Fruit fly (Drosophila melanogaster) whole organism, embryonic: ENCODE data around the gene CG7506.
A peak's percentile ranks its signal among the peaks of the same experiment; 100 is the strongest.

Experiments
- Atf6 ChIP-seq: fragments of 200-800 bp; sonication (Bioruptor generic); IDR thresholded peaks from 2 replicates; pipeline ENCODE4 v1.3.6; 2022; ENCODE audit warnings: missing biosample characterization, missing genetic modification characterization
- CG10979 ChIP-seq: fragments of 200-800 bp; sonication (Bioruptor generic); optimal IDR thresholded peaks from 2 replicates; lab custom pipeline; 2018; ENCODE audit warnings: missing biosample characterization, mild to moderate bottlenecking, missing genetic modification characterization, moderate library complexity
- CG11456 ChIP-seq: fragments of 200-800 bp; sonication (Bioruptor generic); IDR thresholded peaks from 3 replicates; pipeline ENCODE4 v1.3.6; 2022; ENCODE audit warnings: missing biosample characterization, missing genetic modification characterization
- CG15011 ChIP-seq: fragments of 200-800 bp; sonication (Bioruptor generic); optimal IDR thresholded peaks from 3 replicates; lab custom pipeline; 2018; ENCODE audit warnings: missing biosample characterization, mild to moderate bottlenecking, missing genetic modification characterization
- CG16815 ChIP-seq: fragments of 200-800 bp; sonication (Bioruptor generic); optimal IDR thresholded peaks from 3 replicates; lab custom pipeline; 2017; ENCODE audit warnings: missing biosample characterization, mild to moderate bottlenecking, missing genetic modification characterization
- CG17612 ChIP-seq: fragments of 200-800 bp; sonication (Bioruptor generic); IDR thresholded peaks from 2 replicates; pipeline ENCODE4 v1.3.6; 2022; ENCODE audit warnings: missing biosample characterization, missing genetic modification characterization
- CG18764 ChIP-seq: fragments of 200-800 bp; sonication (Bioruptor generic); optimal IDR thresholded peaks from 3 replicates; lab custom pipeline; 2016; ENCODE audit warnings: missing biosample characterization, missing genetic modification characterization
- CG31388 ChIP-seq: fragments of 200-800 bp; sonication (Bioruptor generic); optimal IDR thresholded peaks from 2 replicates; lab custom pipeline; 2016; ENCODE audit warnings: missing biosample characterization, missing genetic modification characterization
- CG3163 ChIP-seq: fragments of 200-800 bp; sonication (Bioruptor generic); optimal IDR thresholded peaks from 3 replicates; lab custom pipeline; 2016; ENCODE audit warnings: missing biosample characterization, missing genetic modification characterization
- CG3407 ChIP-seq: fragments of 200-800 bp; sonication (Bioruptor generic); optimal IDR thresholded peaks from 2 replicates; lab custom pipeline; 2018; ENCODE audit warnings: missing biosample characterization, mild to moderate bottlenecking, missing genetic modification characterization
- CG4328 ChIP-seq: fragments of 200-800 bp; sonication (Bioruptor generic); optimal IDR thresholded peaks from 3 replicates; lab custom pipeline; 2017; ENCODE audit warnings: missing biosample characterization, missing genetic modification reagents, missing genetic modification characterization
- CG4360 ChIP-seq: fragments of 200-800 bp; sonication (Bioruptor generic); IDR thresholded peaks from 2 replicates; pipeline ENCODE4 v1.3.6; 2022; ENCODE audit warnings: missing biosample characterization, missing genetic modification characterization
- CG43689 ChIP-seq: fragments of 200-800 bp; sonication (Bioruptor generic); IDR thresholded peaks from 2 replicates; pipeline ENCODE4 v1.3.6; 2022; ENCODE audit warnings: missing biosample characterization, missing genetic modification characterization
- CG6175 ChIP-seq: fragments of 200-800 bp; sonication (Bioruptor generic); IDR thresholded peaks from 3 replicates; pipeline ENCODE4 v1.3.6; 2022; ENCODE audit warnings: missing biosample characterization, missing genetic modification characterization
- CG6254 ChIP-seq: fragments of 200-800 bp; sonication (Bioruptor generic); optimal IDR thresholded peaks from 3 replicates; lab custom pipeline; 2017; ENCODE audit warnings: mild to moderate bottlenecking, missing biosample characterization, missing genetic modification reagents, missing genetic modification characterization
- CG6689 ChIP-seq: fragments of 200-800 bp; sonication (Bioruptor generic); IDR thresholded peaks from 2 replicates; pipeline ENCODE4 v1.3.6; 2022; ENCODE audit warnings: missing biosample characterization, missing genetic modification characterization
- CG6854 ChIP-seq: fragments of 200-800 bp; sonication (Bioruptor generic); optimal IDR thresholded peaks from 3 replicates; lab custom pipeline; 2017; ENCODE audit warnings: missing biosample characterization, mild to moderate bottlenecking, missing genetic modification characterization
- CG8924 ChIP-seq: fragments of 200-800 bp; optimal IDR thresholded peaks from 3 replicates; lab custom pipeline; 2019; ENCODE audit warnings: missing biosample characterization, mild to moderate bottlenecking, missing genetic modification characterization, moderate library complexity
- CG9215 ChIP-seq: fragments of 200-800 bp; sonication (Bioruptor generic); IDR thresholded peaks from 2 replicates; pipeline ENCODE4 v1.3.6; 2022; ENCODE audit warnings: missing biosample characterization, missing genetic modification characterization
- CG9437 ChIP-seq: fragments of 200-800 bp; sonication (Bioruptor generic); optimal IDR thresholded peaks from 2 replicates; lab custom pipeline; 2018; ENCODE audit warnings: missing biosample characterization, mild to moderate bottlenecking, missing genetic modification characterization
- D19A ChIP-seq: fragments of 200-800 bp; optimal IDR thresholded peaks from 3 replicates; lab custom pipeline; 2019; ENCODE audit warnings: missing biosample characterization, mild to moderate bottlenecking, missing genetic modification characterization, moderate library complexity
- Dek ChIP-seq: fragments of 200-800 bp; sonication (Bioruptor generic); optimal IDR thresholded peaks from 3 replicates; lab custom pipeline; 2019; ENCODE audit warnings: missing biosample characterization, mild to moderate bottlenecking, missing genetic modification characterization, moderate library complexity
- Dref ChIP-seq: fragments of 200-800 bp; sonication (Bioruptor generic); IDR thresholded peaks from 2 replicates; pipeline ENCODE4 v1.3.6; 2022; ENCODE audit warnings: missing biosample characterization, missing genetic modification characterization
- E2f2 ChIP-seq: fragments of 200-800 bp; sonication (Bioruptor generic); IDR thresholded peaks from 2 replicates; pipeline ENCODE4 v1.3.6; 2022; ENCODE audit warnings: missing biosample characterization, missing genetic modification characterization
- ERR ChIP-seq: fragments of 200-800 bp; sonication (Bioruptor generic); optimal IDR thresholded peaks from 2 replicates; lab custom pipeline; 2016; ENCODE audit warnings: missing biosample characterization, missing genetic modification characterization
- HmgZ ChIP-seq: fragments of 200-800 bp; sonication (Bioruptor generic); optimal IDR thresholded peaks from 2 replicates; lab custom pipeline; 2018; ENCODE audit warnings: missing biosample characterization, mild to moderate bottlenecking, missing genetic modification characterization
- NK7.1 ChIP-seq: fragments of 200-800 bp; sonication (Bioruptor generic); optimal IDR thresholded peaks from 3 replicates; lab custom pipeline; 2016; ENCODE audit warnings: missing biosample characterization, missing genetic modification characterization
- Nf-YB ChIP-seq: fragments of 200-800 bp; sonication (Bioruptor generic); optimal IDR thresholded peaks from 3 replicates; lab custom pipeline; 2019; ENCODE audit warnings: missing biosample characterization, mild to moderate bottlenecking, missing genetic modification characterization, moderate library complexity
- Optix ChIP-seq: fragments of 200-800 bp; sonication (Bioruptor generic); IDR thresholded peaks from 3 replicates; pipeline ENCODE4 v1.3.6; 2022; ENCODE audit warnings: missing biosample characterization, missing genetic modification characterization
- Sin3A ChIP-seq: fragments of >200 bp; optimal IDR thresholded peaks from 2 replicates; lab custom pipeline; 2018
- Six4 ChIP-seq: fragments of 200-800 bp; sonication (Bioruptor generic); optimal IDR thresholded peaks from 2 replicates; lab custom pipeline; 2016; ENCODE audit warnings: missing biosample characterization, missing genetic modification characterization
- TFAM ChIP-seq: fragments of 200-800 bp; sonication (Bioruptor generic); optimal IDR thresholded peaks from 2 replicates; lab custom pipeline; 2017; ENCODE audit warnings: missing biosample characterization, missing genetic modification characterization, inconsistent platforms
- Taf1 ChIP-seq: fragments of 200-800 bp; sonication (Bioruptor generic); IDR thresholded peaks from 2 replicates; pipeline ENCODE4 v1.3.6; 2022; ENCODE audit warnings: missing biosample characterization, missing genetic modification characterization
- ac ChIP-seq: fragments of 200-800 bp; sonication (Bioruptor generic); optimal IDR thresholded peaks from 3 replicates; lab custom pipeline; 2017; ENCODE audit warnings: missing biosample characterization, mild to moderate bottlenecking, missing genetic modification characterization
- ash1 ChIP-seq: fragments of 200-800 bp; sonication (Bioruptor generic); optimal IDR thresholded peaks from 2 replicates; lab custom pipeline; 2018; ENCODE audit warnings: missing biosample characterization, mild to moderate bottlenecking, missing genetic modification characterization
- bab2 ChIP-seq: fragments of 200-800 bp; sonication (Bioruptor generic); optimal IDR thresholded peaks from 2 replicates; lab custom pipeline; 2016; ENCODE audit warnings: missing biosample characterization, missing genetic modification characterization
- bowl ChIP-seq: fragments of 200-800 bp; sonication (Bioruptor generic); IDR thresholded peaks from 2 replicates; pipeline ENCODE4 v1.3.6; 2022; ENCODE audit warnings: missing biosample characterization, missing genetic modification characterization
- crol ChIP-seq: fragments of 200-800 bp; sonication (Bioruptor generic); IDR thresholded peaks from 2 replicates; pipeline ENCODE4 v1.3.6; 2022; ENCODE audit warnings: missing biosample characterization, missing genetic modification characterization
- dmrt99B ChIP-seq: fragments of 200-800 bp; sonication (Bioruptor generic); optimal IDR thresholded peaks from 2 replicates; lab custom pipeline; 2018; ENCODE audit warnings: missing biosample characterization, mild to moderate bottlenecking, missing genetic modification characterization, moderate library complexity
- eve ChIP-seq, 2 experiments: fragments of >200 bp; optimal IDR thresholded peaks; 2 replicates each; lab custom pipeline; 2017; ENCODE audit warnings: missing biosample characterization in 2 of 2, missing genetic modification characterization in 2 of 2
- hb ChIP-seq: fragments of 200-800 bp; sonication (Bioruptor generic); IDR thresholded peaks from 3 replicates; pipeline ENCODE4 v1.3.6; 2022; ENCODE audit warnings: missing biosample characterization, missing genetic modification characterization; ENCODE audit not compliant: partially characterized antibody
- knrl ChIP-seq: fragments of 200-800 bp; sonication (Bioruptor generic); IDR thresholded peaks from 3 replicates; pipeline ENCODE4 v1.3.6; 2022; ENCODE audit warnings: missing biosample characterization, missing genetic modification characterization; ENCODE audit not compliant: partially characterized antibody
- p53 ChIP-seq: fragments of 200-800 bp; sonication (Bioruptor generic); optimal IDR thresholded peaks from 2 replicates; lab custom pipeline; 2016; ENCODE audit warnings: missing biosample characterization, missing genetic modification characterization
- pnt ChIP-seq: fragments of 200-800 bp; sonication (Bioruptor generic); optimal IDR thresholded peaks from 3 replicates; lab custom pipeline; 2016; ENCODE audit warnings: missing biosample characterization, missing genetic modification characterization
- repo ChIP-seq: fragments of 200-800 bp; sonication (Bioruptor generic); optimal IDR thresholded peaks from 2 replicates; lab custom pipeline; 2016; ENCODE audit warnings: missing biosample characterization, missing genetic modification characterization
- scrt ChIP-seq: fragments of 200-800 bp; sonication (Bioruptor generic); optimal IDR thresholded peaks from 2 replicates; lab custom pipeline; 2018; ENCODE audit warnings: missing biosample characterization, mild to moderate bottlenecking, missing genetic modification characterization, moderate library complexity
- seq ChIP-seq: fragments of 200-800 bp; sonication (Bioruptor generic); IDR thresholded peaks from 2 replicates; pipeline ENCODE4 v1.3.6; 2022; ENCODE audit warnings: missing biosample characterization, missing genetic modification characterization
- sim ChIP-seq: fragments of 200-800 bp; sonication (Bioruptor generic); IDR thresholded peaks from 2 replicates; pipeline ENCODE4 v1.3.6; 2022; ENCODE audit warnings: missing biosample characterization, missing genetic modification characterization
- sima ChIP-seq: fragments of 200-800 bp; sonication (Bioruptor generic); optimal IDR thresholded peaks from 2 replicates; lab custom pipeline; 2016; ENCODE audit warnings: missing biosample characterization, missing genetic modification characterization
- sna ChIP-seq: fragments of 200-800 bp; sonication (Bioruptor generic); IDR thresholded peaks from 2 replicates; pipeline ENCODE4 v1.3.6; 2022; ENCODE audit warnings: missing biosample characterization, missing genetic modification characterization; ENCODE audit not compliant: partially characterized antibody
- ssp ChIP-seq: fragments of 200-800 bp; sonication (Bioruptor generic); IDR thresholded peaks from 2 replicates; pipeline ENCODE4 v1.3.6; 2022; ENCODE audit warnings: missing biosample characterization, missing genetic modification characterization
- tio ChIP-seq: fragments of 200-800 bp; sonication (Bioruptor generic); optimal IDR thresholded peaks from 2 replicates; lab custom pipeline; 2017; ENCODE audit warnings: missing biosample characterization, missing genetic modification characterization, inconsistent platforms
- yki ChIP-seq: fragments of >200 bp; optimal IDR thresholded peaks from 3 replicates; lab custom pipeline; 2018

CG7506 gene

DNA sequence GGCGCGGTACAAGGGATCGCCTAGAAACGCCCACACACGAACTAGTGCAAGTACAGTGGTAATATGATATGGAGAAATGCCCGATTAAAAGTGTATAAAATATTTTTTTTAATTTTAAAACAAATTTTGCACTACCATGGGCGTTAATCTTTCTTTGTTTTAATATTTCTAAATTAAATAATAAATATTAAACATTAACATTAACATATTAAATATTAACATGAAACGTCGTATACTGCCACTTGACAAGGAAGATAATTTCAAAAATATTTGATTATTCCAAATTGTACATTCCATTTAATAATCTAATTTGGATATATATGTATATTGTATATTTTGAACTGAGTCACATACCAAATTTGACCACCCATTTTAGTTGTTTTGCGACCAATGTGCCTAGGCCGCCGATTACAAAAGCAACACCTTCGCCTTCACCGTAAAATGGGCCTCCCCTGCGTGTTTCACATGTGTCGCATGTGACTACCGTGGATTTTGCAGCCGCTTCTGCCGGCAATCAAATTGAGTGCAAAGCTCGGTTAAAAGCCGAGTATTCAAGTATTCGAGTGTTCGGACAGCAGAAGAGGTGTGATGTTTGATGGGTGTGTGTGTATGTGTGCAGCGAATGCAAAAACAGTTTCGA lies 49.2 kb downstream of the CG7506 start (continued):
- TF ChIP-seq dmrt99B (tag; lab: Kevin White, UChicago) (peak; percentile 72), CG10979 (tag; lab: Kevin White, UChicago) (peak; percentile 69), CG17612 (GFP tag; lab: Robert Waterston, UW) (no peak), bowl (GFP tag; lab: Robert Waterston, UW) (no peak), CG31388 (GFP tag; lab: Kevin White, UChicago) (no peak), knrl (GFP tag; lab: Robert Waterston, UW) (no peak), hb (GFP tag; lab: Robert Waterston, UW) (no peak), Dref (no peak), bab2 (no peak), CG43689 (GFP tag; lab: Robert Waterston, UW) (no peak), CG4360 (GFP tag; lab: Robert Waterston, UW) (no peak), ac (GFP tag; lab: Kevin White, UChicago) (no peak), CG18764 (GFP tag; lab: Kevin White, UChicago) (no peak), Sin3A (lab: Kevin White, UChicago) (no peak), CG15011 (GFP tag; lab: Kevin White, UChicago) (no peak), Taf1 (no peak), CG9215 (GFP tag; lab: Robert Waterston, UW) (no peak), E2f2 (no peak; the same call in 1 of the 2 replicates), ash1 (GFP tag; lab: Kevin White, UChicago) (no peak), NK7.1 (GFP tag; lab: Kevin White, UChicago) (no peak), CG3407 (GFP tag; lab: Kevin White, UChicago) (peak; percentile 51), CG3163 (GFP tag; lab: Kevin White, UChicago) (no peak), CG6689 (peak; percentile 36), yki (lab: Kevin White, UChicago) (no peak), ssp (no peak), CG6854 (GFP tag; lab: Kevin White, UChicago) (no peak), TFAM (no peak), crol (GFP tag; lab: Robert Waterston, UW) (no peak), Nf-YB (peak; percentile 4), sna (GFP tag; lab: Robert Waterston, UW) (no peak), D19A (no peak), sim (no peak), Atf6 (GFP tag; lab: Robert Waterston, UW) (no peak), eve (GFP tag; optimal IDR thresholded peaks at IDR 0.05; lab: Kevin White, UChicago) (no peak), pnt (no peak), sima (GFP tag; lab: Kevin White, UChicago) (no peak), repo (GFP tag; lab: Kevin White, UChicago) (no peak), Optix (GFP tag; lab: Robert Waterston, UW) (no peak), ERR (GFP tag; lab: Kevin White, UChicago) (no peak), CG6254 (GFP tag; lab: Kevin White, UChicago) (peak; percentile 13), Dek (no peak), CG4328 (GFP tag; lab: Kevin White, UChicago) (no peak), CG9437 (GFP tag; lab: Kevin White, UChicago) (peak; percentile 30), p53 (no peak), seq (no peak), CG16815 (no peak), CG6175 (GFP tag; lab: Robert Waterston, UW) (no peak), tio (peak; percentile 7), HmgZ (tag; lab: Kevin White, UChicago) (no peak), CG8924 (peak; percentile 50), Six4 (GFP tag; lab: Kevin White, UChicago) (no peak), CG11456 (GFP tag; lab: Robert Waterston, UW) (no peak), scrt (GFP tag; lab: Kevin White, UChicago) (no peak)
